Fruit fly (Drosophila melanogaster) whole organism, embryonic: ENCODE data around the gene Stt3B.

Experiments used
- CG14441 ChIP-seq: fragments of 200-800 bp; sonication (Bioruptor generic); IDR thresholded peaks from 2 replicates; pipeline ENCODE4 v1.3.6; 2022; ENCODE audit warnings: missing biosample characterization, missing genetic modification characterization
- CG18599 ChIP-seq: fragments of 200-800 bp; sonication (Bioruptor generic); optimal IDR thresholded peaks from 3 replicates; lab custom pipeline; 2017; ENCODE audit warnings: missing biosample characterization, missing genetic modification characterization, mild to moderate bottlenecking, moderate library complexity, missing genetic modification reagents
- fd64A ChIP-seq: fragments of 200-800 bp; sonication (Bioruptor generic); optimal IDR thresholded peaks from 3 replicates; lab custom pipeline; 2018; ENCODE audit warnings: missing biosample characterization, mild to moderate bottlenecking, missing genetic modification characterization
- grau ChIP-seq: fragments of 200-800 bp; optimal IDR thresholded peaks from 3 replicates; lab custom pipeline; 2019; ENCODE audit warnings: missing biosample characterization, mild to moderate bottlenecking, missing genetic modification characterization, moderate library complexity
- pum ChIP-seq: fragments of 200-800 bp; sonication (Bioruptor generic); optimal IDR thresholded peaks from 2 replicates; lab custom pipeline; 2016; ENCODE audit warnings: missing biosample characterization, missing genetic modification characterization
- slbo ChIP-seq: fragments of 200-800 bp; sonication (Bioruptor generic); IDR thresholded peaks from 2 replicates; pipeline ENCODE4 v1.3.6; 2022; ENCODE audit warnings: missing biosample characterization, missing genetic modification characterization

DNA sequence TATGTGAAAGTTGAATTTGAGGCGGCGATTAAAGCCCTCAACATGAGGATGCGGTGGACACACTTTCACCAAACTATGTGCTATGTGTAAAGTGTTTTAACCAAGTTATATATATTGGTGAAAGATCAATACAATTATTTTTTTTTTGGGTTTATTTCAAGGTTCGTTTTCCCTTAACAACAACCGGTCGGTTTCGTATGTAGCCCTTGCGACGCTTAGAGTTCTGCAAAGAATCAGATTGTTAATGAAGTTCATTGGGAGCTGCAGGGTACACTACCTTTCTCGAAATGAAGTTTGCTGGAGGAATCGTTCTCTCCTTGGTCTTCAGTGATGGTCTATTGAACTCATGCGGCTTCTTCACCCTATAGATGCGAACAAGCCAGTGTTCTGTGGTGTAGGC lies 2.6 kb downstream of the Stt3B start:
- no peak for TF ChIP-seq grau (tag; lab: Kevin White, UChicago)
- TF ChIP-seq fd64A (GFP tag; lab: Kevin White, UChicago), result no peak
- no peak for TF ChIP-seq slbo (GFP tag; lab: Robert Waterston, UW)
- TF ChIP-seq CG14441, result no peak
- no peak for TF ChIP-seq CG18599 (GFP tag; lab: Kevin White, UChicago)
- no peak for TF ChIP-seq pum (GFP tag; lab: Kevin White, UChicago)
